Worm (Caenorhabditis elegans) whole organism, late embryonic: ENCODE results near the gene dcs-1.

Source experiments
- C08G9.2 ChIP-seq: sonication (generic microtip); optimal IDR thresholded peaks from 2 replicates; lab custom pipeline; 2016; ENCODE audit warnings: mild to moderate bottlenecking, missing genetic modification characterization, moderate library complexity, missing compliant biosample characterization
- C38D4.7 ChIP-seq: fragments of 200-800 bp; sonication (Bioruptor generic); optimal IDR thresholded peaks from 2 replicates; lab custom pipeline; 2018; ENCODE audit warnings: mild to moderate bottlenecking, missing genetic modification characterization, moderate library complexity, missing compliant biosample characterization
- F13H6.1 ChIP-seq: sonication (generic microtip); optimal IDR thresholded peaks from 2 replicates; lab custom pipeline; 2016; ENCODE audit warnings: missing genetic modification characterization, missing compliant biosample characterization
- K02D7.2 ChIP-seq: sonication (generic microtip); optimal IDR thresholded peaks from 2 replicates; lab custom pipeline; 2017; ENCODE audit warnings: mild to moderate bottlenecking, missing genetic modification characterization, missing compliant biosample characterization
- T23F11.4 ChIP-seq: fragments of 200-800 bp; sonication (Bioruptor generic); optimal IDR thresholded peaks from 2 replicates; lab custom pipeline; 2018; ENCODE audit warnings: mild to moderate bottlenecking, missing genetic modification characterization, missing compliant biosample characterization
- Y22D7AL.16 ChIP-seq: sonication (generic microtip); optimal IDR thresholded peaks from 2 replicates; lab custom pipeline; 2016; ENCODE audit warnings: missing genetic modification characterization, missing compliant biosample characterization
- ahr-1 ChIP-seq: sonication (generic microtip); optimal IDR thresholded peaks from 2 replicates; lab custom pipeline; 2016; ENCODE audit warnings: missing genetic modification characterization, missing compliant biosample characterization
- ama-1 ChIP-seq: fragments of 150-350 bp; optimal IDR thresholded peaks from 2 replicates; lab custom pipeline; 2014
- ceh-18 ChIP-seq: sonication (generic microtip); optimal IDR thresholded peaks from 2 replicates; lab custom pipeline; 2016; ENCODE audit warnings: missing genetic modification characterization, missing compliant biosample characterization
- ceh-30 ChIP-seq: fragments of 150-350 bp; optimal IDR thresholded peaks from 2 replicates; lab custom pipeline; 2014; ENCODE audit warnings: missing biosample characterization, missing genetic modification characterization
- ceh-34 ChIP-seq: sonication (generic microtip); optimal IDR thresholded peaks from 2 replicates; lab custom pipeline; 2016; ENCODE audit warnings: mild to moderate bottlenecking, missing genetic modification characterization, missing compliant biosample characterization
- ceh-45 ChIP-seq: fragments of 200-800 bp; sonication (Bioruptor generic); IDR thresholded peaks from 2 replicates; pipeline ENCODE4 v1.3.6; 2022; ENCODE audit warnings: missing genetic modification reagents, missing genetic modification characterization, missing compliant biosample characterization
- ceh-48 ChIP-seq: sonication (generic microtip); optimal IDR thresholded peaks from 2 replicates; lab custom pipeline; 2016; ENCODE audit warnings: missing genetic modification characterization, inconsistent platforms, missing compliant biosample characterization
- che-1 ChIP-seq: sonication (generic microtip); optimal IDR thresholded peaks from 2 replicates; lab custom pipeline; 2016; ENCODE audit warnings: mild to moderate bottlenecking, missing genetic modification characterization, missing compliant biosample characterization
- dmd-4 ChIP-seq: sonication (generic microtip); optimal IDR thresholded peaks from 2 replicates; lab custom pipeline; 2016; ENCODE audit warnings: borderline replicate concordance, missing genetic modification characterization, missing compliant biosample characterization
- elt-2 ChIP-seq: sonication (generic microtip); optimal IDR thresholded peaks from 2 replicates; lab custom pipeline; 2016; ENCODE audit warnings: missing genetic modification reagents, missing genetic modification characterization, missing compliant biosample characterization
- eyg-1 ChIP-seq: sonication (generic microtip); optimal IDR thresholded peaks from 2 replicates; lab custom pipeline; 2016; ENCODE audit warnings: missing genotype, missing genetic modification characterization, missing compliant biosample characterization
- fkh-10 ChIP-seq: fragments of 150-350 bp; optimal IDR thresholded peaks from 2 replicates; lab custom pipeline; 2014; ENCODE audit warnings: missing biosample characterization, missing genetic modification reagents, missing genetic modification characterization
- gmeb-2 ChIP-seq: sonication (generic microtip); optimal IDR thresholded peaks from 2 replicates; lab custom pipeline; 2016; ENCODE audit warnings: missing genetic modification characterization, inconsistent platforms, missing compliant biosample characterization
- hlh-13 ChIP-seq: fragments of 200-800 bp; sonication (Bioruptor generic); optimal IDR thresholded peaks from 2 replicates; lab custom pipeline; 2018; ENCODE audit warnings: mild to moderate bottlenecking, missing genetic modification characterization, missing compliant biosample characterization
- hlh-15 ChIP-seq: sonication (generic microtip); optimal IDR thresholded peaks from 2 replicates; lab custom pipeline; 2016; ENCODE audit warnings: missing genetic modification characterization, missing compliant biosample characterization
- hlh-6 ChIP-seq: sonication (generic microtip); optimal IDR thresholded peaks from 2 replicates; lab custom pipeline; 2016; ENCODE audit warnings: missing genotype, missing genetic modification characterization, missing compliant biosample characterization
- lin-11 ChIP-seq: fragments of 200-800 bp; sonication (Bioruptor generic); optimal IDR thresholded peaks from 2 replicates; lab custom pipeline; 2018; ENCODE audit warnings: mild to moderate bottlenecking, missing genetic modification characterization, missing compliant biosample characterization
- nfya-1 ChIP-seq: sonication (generic microtip); optimal IDR thresholded peaks from 2 replicates; lab custom pipeline; 2017; ENCODE audit warnings: missing genetic modification characterization, mild to moderate bottlenecking, missing compliant biosample characterization, antibody characterized with exemption, moderate library complexity
- nhr-11 ChIP-seq: fragments of 150-350 bp; optimal IDR thresholded peaks from 2 replicates; lab custom pipeline; 2014; ENCODE audit warnings: missing biosample characterization, missing genetic modification characterization
- nhr-232 ChIP-seq: sonication (generic microtip); optimal IDR thresholded peaks from 2 replicates; lab custom pipeline; 2016; ENCODE audit warnings: missing genetic modification characterization, missing compliant biosample characterization
- npax-4 ChIP-seq: sonication (generic microtip); optimal IDR thresholded peaks from 2 replicates; lab custom pipeline; 2016; ENCODE audit warnings: missing genetic modification characterization, missing compliant biosample characterization
- odd-2 ChIP-seq: sonication (generic microtip); optimal IDR thresholded peaks from 2 replicates; lab custom pipeline; 2017; ENCODE audit warnings: antibody characterized with exemption, mild to moderate bottlenecking, missing genetic modification characterization, missing compliant biosample characterization
- pag-3 ChIP-seq: sonication (generic microtip); optimal IDR thresholded peaks from 2 replicates; lab custom pipeline; 2016; ENCODE audit warnings: missing compliant biosample characterization, missing genetic modification characterization, borderline replicate concordance
- pat-9 ChIP-seq: fragments of 200-800 bp; sonication (Bioruptor generic); optimal IDR thresholded peaks from 2 replicates; lab custom pipeline; 2018; ENCODE audit warnings: mild to moderate bottlenecking, missing genetic modification characterization, moderate library complexity, missing compliant biosample characterization
- pha-2 ChIP-seq: sonication (generic microtip); optimal IDR thresholded peaks from 2 replicates; lab custom pipeline; 2017; ENCODE audit warnings: mild to moderate bottlenecking, missing genetic modification characterization, missing compliant biosample characterization
- pha-4 ChIP-seq: fragments of 150-350 bp; optimal IDR thresholded peaks from 2 replicates; lab custom pipeline; 2018; ENCODE audit warnings: missing biosample characterization, missing genetic modification reagents, missing genetic modification characterization
- pqm-1 ChIP-seq: sonication (generic microtip); optimal IDR thresholded peaks from 2 replicates; lab custom pipeline; 2016; ENCODE audit warnings: missing genetic modification characterization, missing compliant biosample characterization
- ref-2 ChIP-seq: sonication (generic microtip); optimal IDR thresholded peaks from 2 replicates; lab custom pipeline; 2016; ENCODE audit warnings: missing genetic modification characterization, missing compliant biosample characterization
- syd-9 ChIP-seq: sonication (generic microtip); optimal IDR thresholded peaks from 2 replicates; lab custom pipeline; 2016; ENCODE audit warnings: mild to moderate bottlenecking, missing genetic modification characterization, moderate library complexity, missing compliant biosample characterization
- tbx-7 ChIP-seq: sonication (generic microtip); optimal IDR thresholded peaks from 2 replicates; lab custom pipeline; 2016; ENCODE audit warnings: missing genotype, missing genetic modification characterization, missing compliant biosample characterization
- ttx-3 ChIP-seq: sonication (generic microtip); optimal IDR thresholded peaks from 2 replicates; lab custom pipeline; 2016; ENCODE audit warnings: missing genetic modification reagents, missing genetic modification characterization, missing compliant biosample characterization
- unc-3 ChIP-seq, 2 experiments: fragments of 200-800 bp in 1 of 2; sonication (Bioruptor generic) in 1 of 2; sonication (generic microtip) in 1 of 2; conservative IDR thresholded peaks in 1 of 2; optimal IDR thresholded peaks in 1 of 2; 2 replicates each; pipeline versions ENCODE4 v1.3.6 to Lab custom; 2016 to 2022; ENCODE audit warnings: missing compliant biosample characterization in 2 of 2, missing genetic modification characterization in 2 of 2, missing genetic modification reagents in 1 of 2
- unc-86 ChIP-seq: sonication (generic microtip); optimal IDR thresholded peaks from 2 replicates; lab custom pipeline; 2016; ENCODE audit warnings: missing genetic modification characterization, missing compliant biosample characterization
- zip-5 ChIP-seq: sonication (generic microtip); optimal IDR thresholded peaks from 2 replicates; lab custom pipeline; 2016; ENCODE audit warnings: missing genetic modification characterization, missing compliant biosample characterization
- ztf-16 ChIP-seq: sonication (generic microtip); optimal IDR thresholded peaks from 2 replicates; lab custom pipeline; 2017; ENCODE audit warnings: missing genetic modification characterization, missing compliant biosample characterization

dcs-1 gene

ce11 chrV:20064076-20064475 lies 26.5 kb downstream of the dcs-1 start, which contains the start of gene ttx-1:
TSS of gene ttx-1 (minus strand) at chrV:20064176.
- TF ChIP-seq nhr-11 (tag; lab: Kevin White, UChicago): no peak
- TF ChIP-seq pha-4 (tag; lab: Kevin White, UChicago): no peak
- no peak for TF ChIP-seq pqm-1 (tag; lab: Kevin White, UChicago)
- TF ChIP-seq ama-1: no peak
- TF ChIP-seq lin-11 (tag; lab: Kevin White, UChicago): no peak
- TF ChIP-seq npax-4: no peak
- TF ChIP-seq fkh-10 (GFP tag; lab: Kevin White, UChicago): no peak
- no peak for TF ChIP-seq ztf-16 (tag; lab: Kevin White, UChicago)
- no peak for TF ChIP-seq nfya-1 (tag; lab: Kevin White, UChicago)
- TF ChIP-seq Y22D7AL.16 (tag; lab: Kevin White, UChicago): no peak
- no peak for TF ChIP-seq pat-9 (tag; lab: Kevin White, UChicago)
- no peak for TF ChIP-seq ceh-45 (GFP tag; lab: Robert Waterston, UW)
- TF ChIP-seq C08G9.2 (tag; lab: Kevin White, UChicago): no peak
- TF ChIP-seq ceh-34 (tag; lab: Kevin White, UChicago): no peak
- TF ChIP-seq pag-3 (tag; lab: Kevin White, UChicago): no peak
- TF ChIP-seq F13H6.1 (tag; lab: Kevin White, UChicago): no peak
- no peak for TF ChIP-seq gmeb-2
- TF ChIP-seq unc-3 (GFP tag; conservative IDR thresholded peaks at IDR 0.05; lab: Robert Waterston, UW): no peak
- no peak for TF ChIP-seq unc-3 (tag; optimal IDR thresholded peaks at IDR 0.05; lab: Kevin White, UChicago)
- no peak for TF ChIP-seq ahr-1 (tag; lab: Kevin White, UChicago)
- TF ChIP-seq K02D7.2 (tag; lab: Kevin White, UChicago): no peak

ce11 chrV:20061498-20061897 lies 29.0 kb downstream of the dcs-1 start:
- TF ChIP-seq che-1 (peak; percentile 6), ceh-45 (GFP tag; lab: Robert Waterston, UW) (no peak), tbx-7 (no peak), ceh-34 (tag; lab: Kevin White, UChicago) (no peak), ceh-18 (no peak), C38D4.7 (GFP tag; lab: Kevin White, UChicago) (peak; percentile 3), nfya-1 (tag; lab: Kevin White, UChicago) (peak; percentile 43), pha-2 (tag; lab: Kevin White, UChicago) (peak; percentile 73), T23F11.4 (GFP tag; lab: Kevin White, UChicago) (peak; percentile 24), gmeb-2 (peak; percentile 22), F13H6.1 (tag; lab: Kevin White, UChicago) (no peak)

- TF ChIP-seq unc-86 (tag; lab: Kevin White, UChicago) (no peak), nhr-232 (tag; lab: Kevin White, UChicago) (no peak), pha-2 (tag; lab: Kevin White, UChicago) (no peak), K02D7.2 (tag; lab: Kevin White, UChicago) (no peak), pha-4 (tag; lab: Kevin White, UChicago) (no peak), ceh-48 (no peak), ceh-30 (tag; lab: Kevin White, UChicago) (no peak), syd-9 (no peak)
Observed at ce11 chrV:20059370-20059769, 31.2 kb downstream of the dcs-1 start.

ce11 chrV:20049065-20049464 lies 41.5 kb downstream of the dcs-1 start, which contains the start of gene srh-233:
TSS of gene srh-233 (plus strand) at chrV:20049365.
- TF ChIP-seq che-1 (no peak), gmeb-2 (no peak), hlh-6 (no peak), hlh-13 (GFP tag; lab: Kevin White, UChicago) (no peak), T23F11.4 (GFP tag; lab: Kevin White, UChicago) (no peak), lin-11 (tag; lab: Kevin White, UChicago) (no peak), elt-2 (no peak), hlh-15 (tag; lab: Kevin White, UChicago) (no peak), nhr-232 (tag; lab: Kevin White, UChicago) (no peak), eyg-1 (tag; lab: Kevin White, UChicago) (no peak), odd-2 (tag; lab: Kevin White, UChicago) (no peak), zip-5 (tag; lab: Kevin White, UChicago) (no peak), dmd-4 (tag; lab: Kevin White, UChicago) (no peak), fkh-10 (GFP tag; lab: Kevin White, UChicago) (no peak), C38D4.7 (GFP tag; lab: Kevin White, UChicago) (no peak), ceh-34 (tag; lab: Kevin White, UChicago) (no peak), ref-2 (tag; lab: Kevin White, UChicago) (no peak), pat-9 (tag; lab: Kevin White, UChicago) (no peak), ahr-1 (tag; lab: Kevin White, UChicago) (no peak), ttx-3 (tag; lab: Kevin White, UChicago) (no peak)
